Worm (Caenorhabditis elegans): ENCODE measurements around the gene ZK546.19.

- TF ChIP-seq lin-13 (GFP tag; optimal IDR thresholded peaks at IDR 0.05) (no peak), unc-39 (tag; optimal IDR thresholded peaks at IDR 0.05) (no peak), sma-9 (GFP tag; optimal IDR thresholded peaks at IDR 0.05) (no peak), sma-9 (tag; optimal IDR thresholded peaks at IDR 0.05) (no peak), blmp-1 (tag; optimal IDR thresholded peaks at IDR 0.05; ENCODE audit: insufficient read depth) (no peak), unc-55 (GFP tag; optimal IDR thresholded peaks at IDR 0.05) (no peak), nhr-11 (tag; optimal IDR thresholded peaks at IDR 0.05) (no peak), lsy-2 (tag; optimal IDR thresholded peaks at IDR 0.05) (no peak), R02D3.7 (tag; optimal IDR thresholded peaks at IDR 0.05) (no peak), elt-3 (tag; optimal IDR thresholded peaks at IDR 0.05) (no peak), peb-1 (tag; optimal IDR thresholded peaks at IDR 0.05) (no peak), unc-62 (GFP tag; optimal IDR thresholded peaks at IDR 0.05) (no peak)
These were observed 2.3 kb downstream of the ZK546.19 start, which contains the start of gene mdt-4 for ce11 chrII:4943849-4944248.

Measured in whole organism, L2 larva.